Fruit fly (Drosophila melanogaster) whole organism, wandering third instar larva: Measurements from ENCODE around the gene Trax.

Experiments used
- CG9705 ChIP-seq: fragments of 200-800 bp; sonication (Bioruptor generic); optimal IDR thresholded peaks from 2 replicates; lab custom pipeline; 2018; ENCODE audit warnings: missing biosample characterization, mild to moderate bottlenecking, missing genetic modification characterization
- Dfd ChIP-seq: fragments of >200 bp; optimal IDR thresholded peaks from 2 replicates; lab custom pipeline; 2017; ENCODE audit warnings: missing biosample characterization, missing genetic modification characterization
- Dif ChIP-seq: fragments of 200-275, 200-300 bp; sonication (Bioruptor generic); optimal IDR thresholded peaks from 2 replicates; lab custom pipeline; 2018; ENCODE audit warnings: missing biosample characterization, missing genetic modification characterization; ENCODE audit not compliant: partially characterized antibody
- Hr78 ChIP-seq: fragments of >200 bp; optimal IDR thresholded peaks from 2 replicates; lab custom pipeline; 2017; ENCODE audit warnings: missing biosample characterization, missing genetic modification characterization
- Hr83 ChIP-seq: fragments of 200-300 bp; sonication (Bioruptor generic); optimal IDR thresholded peaks from 2 replicates; lab custom pipeline; 2016; ENCODE audit warnings: missing biosample characterization, mild to moderate bottlenecking, missing genetic modification characterization, moderate library complexity; ENCODE audit not compliant: poor library complexity, severe bottlenecking
- Mio ChIP-seq: sonication (Bioruptor generic); optimal IDR thresholded peaks from 2 replicates; lab custom pipeline; 2016; ENCODE audit warnings: missing biosample characterization, missing genetic modification characterization
- brk ChIP-seq: fragments of 200-800 bp; sonication (Bioruptor generic); optimal IDR thresholded peaks from 2 replicates; lab custom pipeline; 2016; ENCODE audit warnings: missing biosample characterization, mild to moderate bottlenecking, missing genetic modification characterization
- dsf ChIP-seq: sonication (Bioruptor generic); optimal IDR thresholded peaks from 2 replicates; lab custom pipeline; 2016; ENCODE audit warnings: missing biosample characterization, missing genetic modification characterization, borderline replicate concordance
- ey ChIP-seq: fragments of 200-800 bp; sonication (Bioruptor generic); optimal IDR thresholded peaks from 2 replicates; lab custom pipeline; 2016; ENCODE audit warnings: missing biosample characterization, missing genetic modification characterization
- foxo ChIP-seq, 2 experiments: fragments of 200-800 bp; sonication (Bioruptor generic); optimal IDR thresholded peaks; 2 replicates in 1 of 2; 3 replicates in 1 of 2; lab custom pipeline; 2016 to 2017; ENCODE audit warnings: missing biosample characterization in 2 of 2, missing genetic modification characterization in 2 of 2
- pan ChIP-seq: fragments of >200 bp; optimal IDR thresholded peaks from 2 replicates; lab custom pipeline; 2017
- usp ChIP-seq: fragments of >200 bp; optimal IDR thresholded peaks from 2 replicates; lab custom pipeline; 2017; ENCODE audit warnings: missing biosample characterization, missing genetic modification characterization

dm6 chr3R:15346018-15346383 lies 15.5 kb upstream of the Trax start, which contains the start of the genes Surf4 and CG31301:
- TF ChIP-seq Hr78 (GFP tag; lab: Kevin White, UChicago) (no peak), Dfd (GFP tag; lab: Kevin White, UChicago) (no peak), Mio (GFP tag; lab: Kevin White, UChicago) (no peak), usp (GFP tag; lab: Kevin White, UChicago) (no peak), foxo (GFP tag; optimal IDR thresholded peaks at IDR 0.05; lab: Kevin White, UChicago) (no peak), Dif (GFP tag; lab: Kevin White, UChicago) (no peak), dsf (no peak), Hr83 (GFP tag; lab: Kevin White, UChicago) (no peak), pan (lab: Kevin White, UChicago) (no peak), brk (no peak), ey (GFP tag; lab: Kevin White, UChicago) (no peak), CG9705 (GFP tag; lab: Kevin White, UChicago) (no peak)
